Fruit fly (Drosophila melanogaster) whole organism, embryonic: ENCODE results near the gene mRpS2.

Source experiments
- B-H1 ChIP-seq: fragments of 200-800 bp; sonication (Bioruptor generic); IDR thresholded peaks from 3 replicates; pipeline ENCODE4 v1.3.6; 2022; ENCODE audit warnings: missing biosample characterization, missing genetic modification characterization
- Bgb ChIP-seq: fragments of 200-800 bp; sonication (Bioruptor generic); IDR thresholded peaks from 2 replicates; pipeline ENCODE4 v1.3.6; 2022; ENCODE audit warnings: missing biosample characterization, missing genetic modification characterization; ENCODE audit not compliant: partially characterized antibody
- Bteb2 ChIP-seq: fragments of 200-800 bp; sonication (Bioruptor generic); optimal IDR thresholded peaks from 2 replicates; lab custom pipeline; 2016; ENCODE audit warnings: missing biosample characterization, missing genetic modification characterization
- CG13624 ChIP-seq: fragments of 200-800 bp; sonication (Bioruptor generic); optimal IDR thresholded peaks from 2 replicates; lab custom pipeline; 2016; ENCODE audit warnings: missing biosample characterization, missing genetic modification characterization
- CG14441 ChIP-seq: fragments of 200-800 bp; sonication (Bioruptor generic); IDR thresholded peaks from 2 replicates; pipeline ENCODE4 v1.3.6; 2022; ENCODE audit warnings: missing biosample characterization, missing genetic modification characterization
- CG1792 ChIP-seq: fragments of 200-800 bp; sonication (Bioruptor generic); optimal IDR thresholded peaks from 2 replicates; lab custom pipeline; 2016; ENCODE audit warnings: missing biosample characterization, missing genetic modification characterization
- CG18262 ChIP-seq: fragments of 200-800 bp; optimal IDR thresholded peaks from 3 replicates; lab custom pipeline; 2019; ENCODE audit warnings: missing biosample characterization, mild to moderate bottlenecking, missing genetic modification characterization, moderate library complexity
- CG1832 ChIP-seq: fragments of 200-800 bp; sonication (Bioruptor generic); optimal IDR thresholded peaks from 2 replicates; lab custom pipeline; 2017; ENCODE audit warnings: missing biosample characterization, mild to moderate bottlenecking, missing genetic modification characterization, inconsistent platforms
- CG18476 ChIP-seq: fragments of 200-800 bp; sonication (Bioruptor generic); optimal IDR thresholded peaks from 2 replicates; lab custom pipeline; 2016; ENCODE audit warnings: missing biosample characterization, mild to moderate bottlenecking, missing genetic modification characterization
- CG2202 ChIP-seq: fragments of 200-800 bp; sonication (Bioruptor generic); optimal IDR thresholded peaks from 2 replicates; lab custom pipeline; 2018; ENCODE audit warnings: missing biosample characterization, mild to moderate bottlenecking, missing genetic modification characterization
- CG33213 ChIP-seq: fragments of 200-800 bp; sonication (Bioruptor generic); optimal IDR thresholded peaks from 3 replicates; lab custom pipeline; 2016; ENCODE audit warnings: missing biosample characterization, missing genetic modification characterization
- CG33557 ChIP-seq: fragments of 200-800 bp; sonication (Bioruptor generic); optimal IDR thresholded peaks from 2 replicates; lab custom pipeline; 2019; ENCODE audit warnings: missing biosample characterization, mild to moderate bottlenecking, missing genetic modification characterization, moderate library complexity
- CG4360 ChIP-seq: fragments of 200-800 bp; sonication (Bioruptor generic); IDR thresholded peaks from 2 replicates; pipeline ENCODE4 v1.3.6; 2022; ENCODE audit warnings: missing biosample characterization, missing genetic modification characterization
- CG5245 ChIP-seq: fragments of 200-800 bp; sonication (Bioruptor generic); optimal IDR thresholded peaks from 3 replicates; lab custom pipeline; 2016; ENCODE audit warnings: missing biosample characterization, missing genetic modification characterization
- CG6272 ChIP-seq: fragments of 200-800 bp; sonication (Bioruptor generic); IDR thresholded peaks from 2 replicates; pipeline ENCODE4 v1.3.6; 2022; ENCODE audit warnings: missing biosample characterization, missing genetic modification characterization
- CG6689 ChIP-seq: fragments of 200-800 bp; sonication (Bioruptor generic); IDR thresholded peaks from 2 replicates; pipeline ENCODE4 v1.3.6; 2022; ENCODE audit warnings: missing biosample characterization, missing genetic modification characterization
- CG7357 ChIP-seq: fragments of 200-800 bp; sonication (Bioruptor generic); IDR thresholded peaks from 3 replicates; pipeline ENCODE4 v1.3.6; 2022; ENCODE audit warnings: missing biosample characterization, missing genetic modification characterization
- CG7786 ChIP-seq: fragments of 200-800 bp; sonication (Bioruptor generic); optimal IDR thresholded peaks from 2 replicates; lab custom pipeline; 2016; ENCODE audit warnings: missing biosample characterization, missing genetic modification characterization
- CG8359 ChIP-seq: fragments of 200-800 bp; sonication (Bioruptor generic); optimal IDR thresholded peaks from 2 replicates; lab custom pipeline; 2017; ENCODE audit warnings: missing biosample characterization, mild to moderate bottlenecking, missing genetic modification characterization, borderline replicate concordance
- CG8924 ChIP-seq: fragments of 200-800 bp; optimal IDR thresholded peaks from 3 replicates; lab custom pipeline; 2019; ENCODE audit warnings: missing biosample characterization, mild to moderate bottlenecking, missing genetic modification characterization, moderate library complexity
- Drgx ChIP-seq: fragments of 200-800 bp; sonication (Bioruptor generic); IDR thresholded peaks from 2 replicates; pipeline ENCODE4 v1.3.6; 2022; ENCODE audit warnings: missing biosample characterization, missing genetic modification characterization
- Fer1 ChIP-seq: fragments of 200-800 bp; sonication (Bioruptor generic); optimal IDR thresholded peaks from 2 replicates; lab custom pipeline; 2017; ENCODE audit warnings: missing biosample characterization, mild to moderate bottlenecking, missing genetic modification characterization
- Fer2 ChIP-seq: fragments of 200-800 bp; sonication (Bioruptor generic); optimal IDR thresholded peaks from 2 replicates; lab custom pipeline; 2018; ENCODE audit warnings: missing biosample characterization, mild to moderate bottlenecking, missing genetic modification characterization, moderate library complexity
- Hr51 ChIP-seq, 2 experiments: fragments of 200-800 bp; sonication (Bioruptor generic); optimal IDR thresholded peaks; 2 replicates in 1 of 2; 3 replicates in 1 of 2; lab custom pipeline; 2016 to 2018; ENCODE audit warnings: missing biosample characterization in 2 of 2, missing genetic modification characterization in 2 of 2, mild to moderate bottlenecking in 1 of 2, moderate library complexity in 1 of 2
- Nf-YB ChIP-seq: fragments of 200-800 bp; sonication (Bioruptor generic); optimal IDR thresholded peaks from 3 replicates; lab custom pipeline; 2019; ENCODE audit warnings: missing biosample characterization, mild to moderate bottlenecking, missing genetic modification characterization, moderate library complexity
- Oli ChIP-seq: fragments of 200-800 bp; sonication (Bioruptor generic); optimal IDR thresholded peaks from 2 replicates; lab custom pipeline; 2018; ENCODE audit warnings: missing biosample characterization, mild to moderate bottlenecking, missing genetic modification characterization, moderate library complexity
- Ravus ChIP-seq: fragments of 200-800 bp; sonication (Bioruptor generic); IDR thresholded peaks from 2 replicates; pipeline ENCODE4 v1.3.6; 2022; ENCODE audit warnings: missing biosample characterization, missing genetic modification characterization
- Rx ChIP-seq: fragments of 200-800 bp; sonication (Bioruptor generic); IDR thresholded peaks from 2 replicates; pipeline ENCODE4 v1.3.6; 2022; ENCODE audit warnings: missing biosample characterization, missing genetic modification characterization
- TFAM ChIP-seq: fragments of 200-800 bp; sonication (Bioruptor generic); optimal IDR thresholded peaks from 2 replicates; lab custom pipeline; 2017; ENCODE audit warnings: missing biosample characterization, missing genetic modification characterization, inconsistent platforms
- Usf ChIP-seq: fragments of 200-800 bp; sonication (Bioruptor generic); optimal IDR thresholded peaks from 2 replicates; lab custom pipeline; 2017; ENCODE audit warnings: missing genotype, missing biosample characterization, missing genetic modification characterization
- aop ChIP-seq: fragments of 200-800 bp; sonication (Bioruptor generic); IDR thresholded peaks from 2 replicates; pipeline ENCODE4 v1.3.6; 2022; ENCODE audit warnings: missing biosample characterization, missing genetic modification characterization
- bcd ChIP-seq: fragments of 200-800 bp; sonication (Bioruptor generic); optimal IDR thresholded peaks from 2 replicates; lab custom pipeline; 2017; ENCODE audit warnings: missing biosample characterization, mild to moderate bottlenecking, missing genetic modification characterization
- ftz-f1 ChIP-seq: fragments of 200-800 bp; sonication (Bioruptor generic); optimal IDR thresholded peaks from 2 replicates; lab custom pipeline; 2016; ENCODE audit warnings: missing biosample characterization, missing genetic modification characterization
- gce ChIP-seq: fragments of 200-800 bp; sonication (Bioruptor generic); IDR thresholded peaks from 3 replicates; pipeline ENCODE4 v1.3.6; 2022; ENCODE audit warnings: missing biosample characterization, missing genetic modification characterization
- gcm2 ChIP-seq: fragments of 200-800 bp; sonication (Bioruptor generic); optimal IDR thresholded peaks from 2 replicates; lab custom pipeline; 2016; ENCODE audit warnings: missing biosample characterization, missing genetic modification characterization
- gfzf ChIP-seq: fragments of 200-800 bp; sonication (Bioruptor generic); optimal IDR thresholded peaks from 2 replicates; lab custom pipeline; 2016; ENCODE audit warnings: missing biosample characterization, mild to moderate bottlenecking, missing genetic modification characterization, moderate library complexity
- gt ChIP-seq: fragments of 200-800 bp; sonication (Bioruptor generic); IDR thresholded peaks from 2 replicates; pipeline ENCODE4 v1.3.6; 2022; ENCODE audit warnings: missing biosample characterization, missing genetic modification characterization
- h ChIP-seq: fragments of >200 bp; optimal IDR thresholded peaks from 2 replicates; lab custom pipeline; 2017
- jumu ChIP-seq: fragments of 200-800 bp; sonication (Bioruptor generic); optimal IDR thresholded peaks from 3 replicates; lab custom pipeline; 2016; ENCODE audit warnings: missing biosample characterization, missing genetic modification characterization
- kni ChIP-seq: fragments of 200-800 bp; sonication (Bioruptor generic); optimal IDR thresholded peaks from 3 replicates; lab custom pipeline; 2017; ENCODE audit warnings: mild to moderate bottlenecking, missing biosample characterization, missing genetic modification reagents, missing genetic modification characterization
- lola ChIP-seq, 3 experiments: fragments of >200 bp in 2 of 3; fragments of 200-800 bp in 1 of 3; sonication (Bioruptor generic) in 1 of 3; optimal IDR thresholded peaks; 2 replicates each; lab custom pipeline; 2017 to 2019; ENCODE audit warnings: missing biosample characterization in 3 of 3, missing genetic modification characterization in 3 of 3, mild to moderate bottlenecking in 1 of 3, moderate library complexity in 1 of 3
- onecut ChIP-seq: fragments of 200-800 bp; sonication (Bioruptor generic); IDR thresholded peaks from 2 replicates; pipeline ENCODE4 v1.3.6; 2022; ENCODE audit warnings: missing biosample characterization, missing genetic modification characterization
- repo ChIP-seq: fragments of 200-800 bp; sonication (Bioruptor generic); optimal IDR thresholded peaks from 2 replicates; lab custom pipeline; 2016; ENCODE audit warnings: missing biosample characterization, missing genetic modification characterization
- sisA ChIP-seq: fragments of 200-800 bp; sonication (Bioruptor generic); IDR thresholded peaks from 2 replicates; pipeline ENCODE4 v1.3.6; 2022; ENCODE audit warnings: missing biosample characterization, missing genetic modification characterization
- stc ChIP-seq: fragments of 200-800 bp; sonication (Bioruptor generic); IDR thresholded peaks from 2 replicates; pipeline ENCODE4 v1.3.6; 2022; ENCODE audit warnings: missing biosample characterization, missing genetic modification characterization
- tio ChIP-seq: fragments of 200-800 bp; sonication (Bioruptor generic); optimal IDR thresholded peaks from 2 replicates; lab custom pipeline; 2017; ENCODE audit warnings: missing biosample characterization, missing genetic modification characterization, inconsistent platforms
- ttk ChIP-seq: fragments of 200-800 bp; sonication (Bioruptor generic); IDR thresholded peaks from 2 replicates; pipeline ENCODE4 v2.1.2; 2022; ENCODE audit warnings: missing biosample characterization, missing genetic modification characterization
- unpg ChIP-seq: fragments of 200-800 bp; sonication (Bioruptor generic); optimal IDR thresholded peaks from 3 replicates; lab custom pipeline; 2018; ENCODE audit warnings: missing biosample characterization, mild to moderate bottlenecking, missing genetic modification characterization, moderate library complexity
- wor ChIP-seq: fragments of 200-800 bp; sonication (Bioruptor generic); IDR thresholded peaks from 2 replicates; pipeline ENCODE4 v1.3.6; 2022; ENCODE audit warnings: missing biosample characterization, missing genetic modification characterization

The mRpS2 gene

dm6 chr2L:4820448-4821318, 29.5 kb downstream of the mRpS2 start:
- TF ChIP-seq CG5245 (no peak), Bgb (GFP tag; lab: Robert Waterston, UW) (no peak), CG2202 (tag; lab: Kevin White, UChicago) (peak; percentile 20), onecut (no peak; the same call in 1 of the 2 replicates), Hr51 (GFP tag; optimal IDR thresholded peaks at IDR 0.05; lab: Kevin White, UChicago) (peak in 1 of 2 experiments; percentile 60), aop (no peak), CG6689 (GFP tag; lab: Robert Waterston, UW) (peak; percentile 65), TFAM (GFP tag; lab: Kevin White, UChicago) (no peak), Nf-YB (GFP tag; lab: Kevin White, UChicago) (peak; percentile 38), CG1792 (GFP tag; lab: Kevin White, UChicago) (no peak), Ravus (no peak), Bteb2 (no peak), CG4360 (no peak), lola (GFP tag; optimal IDR thresholded peaks at IDR 0.05; lab: Kevin White, UChicago) (peak in 1 of 3 experiments; percentile 73), B-H1 (peak; percentile 10; the same call in 1 of the 3 replicates), CG14441 (GFP tag; lab: Robert Waterston, UW) (peak; percentile 18; the same call in 1 of the 2 replicates), stc (0 out of 2 replicates have a peak, but pooled peaks have one; percentile 7), CG1832 (peak; percentile 32), CG7786 (GFP tag; lab: Kevin White, UChicago) (no peak), CG18476 (no peak), CG8359 (GFP tag; lab: Kevin White, UChicago) (peak; percentile 0), CG33557 (GFP tag; lab: Kevin White, UChicago) (peak; percentile 10), jumu (peak; percentile 46), CG7357 (GFP tag; lab: Robert Waterston, UW) (peak; percentile 58; the same call in 1 of the 3 replicates), gt (GFP tag; lab: Robert Waterston, UW) (no peak), gcm2 (GFP tag; lab: Kevin White, UChicago) (no peak), CG13624 (GFP tag; lab: Kevin White, UChicago) (no peak), ttk (GFP tag; lab: Robert Waterston, UW) (peak; percentile 14; the same call in 1 of the 2 replicates), wor (no peak; the same call in 1 of the 2 replicates), CG8924 (tag; lab: Kevin White, UChicago) (peak; percentile 80), bcd (GFP tag; lab: Kevin White, UChicago) (peak; percentile 18), Drgx (GFP tag; lab: Robert Waterston, UW) (no peak), repo (no peak), unpg (peak; percentile 14), Usf (GFP tag; lab: Kevin White, UChicago) (peak; percentile 29), Fer1 (GFP tag; lab: Kevin White, UChicago) (no peak), CG18262 (tag; lab: Kevin White, UChicago) (no peak), sisA (GFP tag; lab: Robert Waterston, UW) (peak; percentile 39), Fer2 (tag; lab: Kevin White, UChicago) (no peak), tio (peak; percentile 69), Rx (GFP tag; lab: Robert Waterston, UW) (peak; percentile 57), ftz-f1 (no peak), kni (GFP tag; lab: Kevin White, UChicago) (no peak), gce (GFP tag; lab: Robert Waterston, UW) (no peak), CG33213 (GFP tag; lab: Kevin White, UChicago) (no peak), gfzf (GFP tag; lab: Kevin White, UChicago) (no peak), h (lab: Kevin White, UChicago) (no peak), Oli (tag; lab: Kevin White, UChicago) (peak; percentile 57), CG6272 (0 out of 2 replicates have a peak, but pooled peaks have one; percentile 9)
